Worm (Caenorhabditis elegans) whole organism, late embryonic: ENCODE results near the gene agmo-1.

Source experiments
- C38D4.7 ChIP-seq: fragments of 200-800 bp; sonication (Bioruptor generic); optimal IDR thresholded peaks from 2 replicates; lab custom pipeline; 2018; ENCODE audit warnings: mild to moderate bottlenecking, missing genetic modification characterization, moderate library complexity, missing compliant biosample characterization
- F13H6.1 ChIP-seq: sonication (generic microtip); optimal IDR thresholded peaks from 2 replicates; lab custom pipeline; 2016; ENCODE audit warnings: missing genetic modification characterization, missing compliant biosample characterization
- K02D7.2 ChIP-seq: sonication (generic microtip); optimal IDR thresholded peaks from 2 replicates; lab custom pipeline; 2017; ENCODE audit warnings: mild to moderate bottlenecking, missing genetic modification characterization, missing compliant biosample characterization
- K09A11.1 ChIP-seq: sonication (generic microtip); optimal IDR thresholded peaks from 2 replicates; lab custom pipeline; 2017; ENCODE audit warnings: antibody characterized with exemption, mild to moderate bottlenecking, missing genetic modification characterization, missing compliant biosample characterization; ENCODE audit not compliant: insufficient read depth
- T23F11.4 ChIP-seq: fragments of 200-800 bp; sonication (Bioruptor generic); optimal IDR thresholded peaks from 2 replicates; lab custom pipeline; 2018; ENCODE audit warnings: mild to moderate bottlenecking, missing genetic modification characterization, missing compliant biosample characterization
- Y22D7AL.16 ChIP-seq: sonication (generic microtip); optimal IDR thresholded peaks from 2 replicates; lab custom pipeline; 2016; ENCODE audit warnings: missing genetic modification characterization, missing compliant biosample characterization
- ahr-1 ChIP-seq: sonication (generic microtip); optimal IDR thresholded peaks from 2 replicates; lab custom pipeline; 2016; ENCODE audit warnings: missing genetic modification characterization, missing compliant biosample characterization
- ceh-14 ChIP-seq: sonication (generic microtip); optimal IDR thresholded peaks from 2 replicates; lab custom pipeline; 2016; ENCODE audit warnings: missing genotype, missing genetic modification characterization, missing compliant biosample characterization
- ceh-18 ChIP-seq: sonication (generic microtip); optimal IDR thresholded peaks from 2 replicates; lab custom pipeline; 2016; ENCODE audit warnings: missing genetic modification characterization, missing compliant biosample characterization
- ceh-19 ChIP-seq: fragments of 200-800 bp; sonication (Bioruptor generic); optimal IDR thresholded peaks from 2 replicates; lab custom pipeline; 2018; ENCODE audit warnings: mild to moderate bottlenecking, missing genetic modification characterization, missing compliant biosample characterization
- ceh-2 ChIP-seq: sonication (generic microtip); optimal IDR thresholded peaks from 2 replicates; lab custom pipeline; 2016; ENCODE audit warnings: missing genotype, missing genetic modification characterization, missing compliant biosample characterization
- ceh-30 ChIP-seq: fragments of 150-350 bp; optimal IDR thresholded peaks from 2 replicates; lab custom pipeline; 2014; ENCODE audit warnings: missing biosample characterization, missing genetic modification characterization
- che-1 ChIP-seq: sonication (generic microtip); optimal IDR thresholded peaks from 2 replicates; lab custom pipeline; 2016; ENCODE audit warnings: mild to moderate bottlenecking, missing genetic modification characterization, missing compliant biosample characterization
- dmd-4 ChIP-seq: sonication (generic microtip); optimal IDR thresholded peaks from 2 replicates; lab custom pipeline; 2016; ENCODE audit warnings: borderline replicate concordance, missing genetic modification characterization, missing compliant biosample characterization
- dve-1 ChIP-seq: sonication (generic microtip); optimal IDR thresholded peaks from 2 replicates; lab custom pipeline; 2017; ENCODE audit warnings: antibody characterized with exemption, mild to moderate bottlenecking, missing genetic modification characterization, missing compliant biosample characterization
- elt-2 ChIP-seq: sonication (generic microtip); optimal IDR thresholded peaks from 2 replicates; lab custom pipeline; 2016; ENCODE audit warnings: missing genetic modification reagents, missing genetic modification characterization, missing compliant biosample characterization
- elt-4 ChIP-seq: sonication (generic microtip); optimal IDR thresholded peaks from 2 replicates; lab custom pipeline; 2016; ENCODE audit warnings: missing genetic modification characterization, missing compliant biosample characterization
- fkh-10 ChIP-seq: fragments of 150-350 bp; optimal IDR thresholded peaks from 2 replicates; lab custom pipeline; 2014; ENCODE audit warnings: missing biosample characterization, missing genetic modification reagents, missing genetic modification characterization
- hlh-15 ChIP-seq: sonication (generic microtip); optimal IDR thresholded peaks from 2 replicates; lab custom pipeline; 2016; ENCODE audit warnings: missing genetic modification characterization, missing compliant biosample characterization
- hlh-30 ChIP-seq: sonication (generic microtip); optimal IDR thresholded peaks from 2 replicates; lab custom pipeline; 2017; ENCODE audit warnings: antibody characterized with exemption, missing genetic modification characterization, missing compliant biosample characterization; ENCODE audit not compliant: insufficient read depth
- lim-6 ChIP-seq: sonication (generic microtip); optimal IDR thresholded peaks from 2 replicates; lab custom pipeline; 2016; ENCODE audit warnings: missing genetic modification characterization, missing compliant biosample characterization
- lin-11 ChIP-seq: fragments of 200-800 bp; sonication (Bioruptor generic); optimal IDR thresholded peaks from 2 replicates; lab custom pipeline; 2018; ENCODE audit warnings: mild to moderate bottlenecking, missing genetic modification characterization, missing compliant biosample characterization
- madf-2 ChIP-seq: sonication (generic microtip); optimal IDR thresholded peaks from 2 replicates; lab custom pipeline; 2017; ENCODE audit warnings: missing genetic modification characterization, missing compliant biosample characterization
- mec-3 ChIP-seq: sonication (generic microtip); optimal IDR thresholded peaks from 2 replicates; lab custom pipeline; 2016; ENCODE audit warnings: borderline replicate concordance, missing genetic modification characterization, missing compliant biosample characterization
- nfya-1 ChIP-seq: sonication (generic microtip); optimal IDR thresholded peaks from 2 replicates; lab custom pipeline; 2017; ENCODE audit warnings: missing genetic modification characterization, mild to moderate bottlenecking, missing compliant biosample characterization, antibody characterized with exemption, moderate library complexity
- nhr-232 ChIP-seq: sonication (generic microtip); optimal IDR thresholded peaks from 2 replicates; lab custom pipeline; 2016; ENCODE audit warnings: missing genetic modification characterization, missing compliant biosample characterization
- pag-3 ChIP-seq: sonication (generic microtip); optimal IDR thresholded peaks from 2 replicates; lab custom pipeline; 2016; ENCODE audit warnings: missing compliant biosample characterization, missing genetic modification characterization, borderline replicate concordance
- pat-9 ChIP-seq: fragments of 200-800 bp; sonication (Bioruptor generic); optimal IDR thresholded peaks from 2 replicates; lab custom pipeline; 2018; ENCODE audit warnings: mild to moderate bottlenecking, missing genetic modification characterization, moderate library complexity, missing compliant biosample characterization
- pax-1 ChIP-seq: fragments of 150-350 bp; optimal IDR thresholded peaks from 2 replicates; lab custom pipeline; 2014; ENCODE audit warnings: missing biosample characterization, missing genetic modification characterization
- pha-2 ChIP-seq: sonication (generic microtip); optimal IDR thresholded peaks from 2 replicates; lab custom pipeline; 2017; ENCODE audit warnings: mild to moderate bottlenecking, missing genetic modification characterization, missing compliant biosample characterization
- syd-9 ChIP-seq: sonication (generic microtip); optimal IDR thresholded peaks from 2 replicates; lab custom pipeline; 2016; ENCODE audit warnings: mild to moderate bottlenecking, missing genetic modification characterization, moderate library complexity, missing compliant biosample characterization
- ttx-3 ChIP-seq: sonication (generic microtip); optimal IDR thresholded peaks from 2 replicates; lab custom pipeline; 2016; ENCODE audit warnings: missing genetic modification reagents, missing genetic modification characterization, missing compliant biosample characterization
- unc-42 ChIP-seq: sonication (generic microtip); optimal IDR thresholded peaks from 2 replicates; lab custom pipeline; 2016; ENCODE audit warnings: missing genotype, missing genetic modification characterization, missing compliant biosample characterization
- unc-55 ChIP-seq: sonication (generic microtip); optimal IDR thresholded peaks from 2 replicates; lab custom pipeline; 2017; ENCODE audit warnings: missing biosample characterization, missing genetic modification reagents, missing genetic modification characterization
- ztf-16 ChIP-seq: sonication (generic microtip); optimal IDR thresholded peaks from 2 replicates; lab custom pipeline; 2017; ENCODE audit warnings: missing genetic modification characterization, missing compliant biosample characterization

agmo-1 gene

ce11 chrIII:12785427-12785826, 12.9 kb downstream of the agmo-1 start:
- TF ChIP-seq T23F11.4 (GFP tag; lab: Kevin White, UChicago) (no peak), nfya-1 (tag; lab: Kevin White, UChicago) (peak; percentile 67)

ce11 chrIII:12784854-12785253, 13.5 kb downstream of the agmo-1 start, which contains the start of gene lgc-37:
Gene lgc-37, plus strand, starts transcription at chrIII:12785154.
- TF ChIP-seq ceh-19 (GFP tag; lab: Kevin White, UChicago), result no peak
- TF ChIP-seq unc-55 (GFP tag; lab: Kevin White, UChicago), result no peak
- TF ChIP-seq mec-3 (tag; lab: Kevin White, UChicago), result no peak
- no peak for TF ChIP-seq dmd-4
- no peak for TF ChIP-seq dve-1 (tag; lab: Kevin White, UChicago)

DNA sequence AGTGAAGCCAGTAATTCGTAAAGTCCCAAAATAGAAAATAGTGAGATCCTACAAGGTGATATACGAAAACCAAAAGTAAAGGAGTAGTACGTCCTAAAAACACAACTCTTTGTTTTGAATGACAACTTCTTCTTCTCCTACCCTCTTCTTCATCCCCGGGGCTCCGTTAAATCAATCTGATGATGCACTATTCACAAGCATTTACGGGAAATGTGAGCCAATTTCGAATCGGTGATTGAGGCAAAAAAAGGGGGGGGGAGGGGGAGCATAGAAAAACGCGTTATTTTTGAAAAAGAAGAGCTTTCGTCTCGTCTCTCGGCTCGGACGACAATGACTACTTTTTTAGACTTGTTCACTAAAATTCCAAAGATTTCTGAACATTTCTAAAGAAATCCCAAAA, 14.5 kb downstream of the agmo-1 start:
- TF ChIP-seq unc-55 (GFP tag; lab: Kevin White, UChicago) (no peak), unc-42 (tag; lab: Kevin White, UChicago) (peak; percentile 9)

ce11 chrIII:12779676-12780337, 18.6 kb downstream of the agmo-1 start, which contains the start of gene gab-1:
Gene gab-1, minus strand, starts transcription at chrIII:12779726.
- TF ChIP-seq nfya-1 (tag; lab: Kevin White, UChicago) (no peak), unc-42 (tag; lab: Kevin White, UChicago) (no peak), ztf-16 (tag; lab: Kevin White, UChicago) (no peak), K02D7.2 (tag; lab: Kevin White, UChicago) (peak; percentile 28), fkh-10 (GFP tag; lab: Kevin White, UChicago) (no peak), Y22D7AL.16 (tag; lab: Kevin White, UChicago) (no peak), dve-1 (tag; lab: Kevin White, UChicago) (no peak), pax-1 (tag; lab: Kevin White, UChicago) (no peak), ceh-18 (tag; lab: Kevin White, UChicago) (no peak), ceh-2 (tag; lab: Kevin White, UChicago) (no peak), ceh-14 (tag; lab: Kevin White, UChicago) (peak; percentile 12), hlh-15 (no peak), ttx-3 (tag; lab: Kevin White, UChicago) (no peak), lim-6 (tag; lab: Kevin White, UChicago) (no peak), elt-4 (tag; lab: Kevin White, UChicago) (no peak)
- TF ChIP-seq, all 69 proteins: peak for 2

ce11 chrIII:12773753-12774152, 24.6 kb downstream of the agmo-1 start:
- TF ChIP-seq nfya-1 (tag; lab: Kevin White, UChicago), result peak; percentile 95
- no peak for TF ChIP-seq madf-2 (tag; lab: Kevin White, UChicago)

- TF ChIP-seq ahr-1 (tag; lab: Kevin White, UChicago) (no peak), elt-2 (tag; lab: Kevin White, UChicago) (no peak), hlh-15 (no peak), pat-9 (tag; lab: Kevin White, UChicago) (no peak), ceh-30 (tag; lab: Kevin White, UChicago) (no peak), pag-3 (tag; lab: Kevin White, UChicago) (no peak), hlh-30 (tag; lab: Kevin White, UChicago) (no peak), syd-9 (tag; lab: Kevin White, UChicago) (no peak), lin-11 (no peak), K09A11.1 (tag; lab: Kevin White, UChicago) (no peak), ceh-14 (tag; lab: Kevin White, UChicago) (no peak), che-1 (tag; lab: Kevin White, UChicago) (no peak), F13H6.1 (tag; lab: Kevin White, UChicago) (no peak), C38D4.7 (GFP tag; lab: Kevin White, UChicago) (no peak), unc-55 (GFP tag; lab: Kevin White, UChicago) (no peak), nhr-232 (tag; lab: Kevin White, UChicago) (no peak), fkh-10 (GFP tag; lab: Kevin White, UChicago) (no peak), pha-2 (tag; lab: Kevin White, UChicago) (no peak)
Measured at ce11 chrIII:12764241-12764640, 34.1 kb downstream of the agmo-1 start, which contains the start of the genes irld-19 and irld-61. Gene irld-19, minus strand, starts transcription at chrIII:12764341. Gene irld-61, plus strand, starts transcription at chrIII:12764553.
